Fruit fly (Drosophila melanogaster): Measurements from ENCODE around the gene Ugt36E1.

dm6 chr2L:18875213-18875612 lies 48.6 kb downstream of the Ugt36E1 start:
- TF ChIP-seq h (optimal IDR thresholded peaks at IDR 0.05) = no peak
- TF ChIP-seq insv (optimal IDR thresholded peaks at IDR 0.05) = no peak
